Worm (Caenorhabditis elegans): ENCODE measurements around the gene ttr-54.
A peak's percentile ranks its signal among the peaks of the same experiment; 100 is the strongest.

Gene ttr-54

DNA sequence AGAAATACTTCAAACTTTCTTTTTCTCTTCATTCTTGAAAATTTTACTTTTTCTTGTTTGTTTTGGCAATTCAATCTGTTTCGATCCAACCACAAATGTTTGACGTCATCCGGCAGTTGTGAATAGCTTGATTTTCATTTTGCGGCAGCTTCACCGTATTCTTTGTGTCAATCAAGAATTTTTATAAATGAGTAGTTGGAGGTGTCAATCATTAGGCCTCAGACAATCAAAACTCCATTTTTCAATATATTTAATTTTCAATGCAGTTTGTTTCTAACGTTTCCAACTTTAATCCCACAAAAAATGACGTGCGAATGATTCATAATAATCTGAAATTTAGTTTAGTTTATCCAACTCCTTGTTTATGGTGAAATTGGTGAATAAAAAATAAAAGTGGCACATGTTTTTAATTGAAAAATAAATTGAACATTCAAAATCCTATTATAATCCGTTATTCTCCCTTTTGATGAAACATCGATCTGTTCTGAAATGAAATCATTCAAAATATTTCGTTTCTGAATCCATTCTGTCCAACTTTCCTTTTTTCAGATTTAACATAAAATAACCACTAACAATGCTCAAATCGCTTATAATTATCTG is 2.0 kb downstream of the ttr-54 start, which contains the start of gene ttr-53:
Gene ttr-53, plus strand, starts transcription at position 550 of the 600 bp plus-strand sequence.
- peak; percentile 87 to 90 for TF ChIP-seq let-607 (tag; optimal IDR thresholded peaks at IDR 0.05)
- TF ChIP-seq nhr-80 (tag; optimal IDR thresholded peaks at IDR 0.05), result peak; percentile 6
- no peak for TF ChIP-seq ztf-3 (GFP tag; optimal IDR thresholded peaks at IDR 0.05)

- no peak for TF ChIP-seq ekl-4 (GFP tag; IDR thresholded peaks at IDR 0.05)
- no peak for TF ChIP-seq nhr-179 (tag; optimal IDR thresholded peaks at IDR 0.05)
- no peak for TF ChIP-seq madf-10 (tag; optimal IDR thresholded peaks at IDR 0.05)
- no peak for TF ChIP-seq rpc-1 (optimal IDR thresholded peaks at IDR 0.05)
- no peak for TF ChIP-seq rpc-1 (tag; optimal IDR thresholded peaks at IDR 0.05)
- no peak for TF ChIP-seq athp-1 (tag; optimal IDR thresholded peaks at IDR 0.05)
- no peak for TF ChIP-seq snpc-3.4 (tag; optimal IDR thresholded peaks at IDR 0.05)
- TF ChIP-seq somi-1 (GFP tag; optimal IDR thresholded peaks at IDR 0.05), result no peak
- no peak for TF ChIP-seq gei-17 (GFP tag; optimal IDR thresholded peaks at IDR 0.05)
- no peak for TF ChIP-seq F23B12.7 (tag; optimal IDR thresholded peaks at IDR 0.05; ENCODE audit: insufficient read depth)
- TF ChIP-seq cebp-2 (GFP tag; IDR thresholded peaks at IDR 0.05), result no peak
These were observed 6.1 kb downstream of the ttr-54 start, which contains the start of gene pps-1 for ce11 chrIV:10161706-10162105. Gene pps-1 (plus strand): TSS chrIV:10162006.

- TF ChIP-seq snpc-4 (GFP tag; optimal IDR thresholded peaks at IDR 0.05) (no peak), snpc-4 (tag; optimal IDR thresholded peaks at IDR 0.05) (peak in 1 of 4 experiments; percentile 0), hmg-1.2 (GFP tag; IDR thresholded peaks at IDR 0.05) (peak; percentile 6; the same call in 1 of the 2 replicates), ztf-28 (GFP tag; IDR thresholded peaks at IDR 0.05) (no peak), madf-6 (GFP tag; IDR thresholded peaks at IDR 0.05) (peak; percentile 27; the same call in 1 of the 2 replicates), him-1 (tag; optimal IDR thresholded peaks at IDR 0.05) (peak; percentile 93)
These were observed 8.5 kb downstream of the ttr-54 start for ce11 chrIV:10164086-10164485.

- no peak for TF ChIP-seq cebp-1 (GFP tag; IDR thresholded peaks at IDR 0.05)
- peak; percentile 52 for TF ChIP-seq cebp-1 (tag; optimal IDR thresholded peaks at IDR 0.05)
- no peak for TF ChIP-seq athp-1 (tag; optimal IDR thresholded peaks at IDR 0.05)
These were observed 15.2 kb downstream of the ttr-54 start for ce11 chrIV:10170808-10171207.

- TF ChIP-seq rcor-1 (GFP tag; IDR thresholded peaks at IDR 0.05) (no peak), C06A6.2 (GFP tag; conservative IDR thresholded peaks at IDR 0.05) (no peak)
These were observed 18.8 kb downstream of the ttr-54 start, which contains the start of gene pxf-1 for ce11 chrIV:10174328-10174727. Gene pxf-1 (minus strand): TSS chrIV:10174341.

DNA sequence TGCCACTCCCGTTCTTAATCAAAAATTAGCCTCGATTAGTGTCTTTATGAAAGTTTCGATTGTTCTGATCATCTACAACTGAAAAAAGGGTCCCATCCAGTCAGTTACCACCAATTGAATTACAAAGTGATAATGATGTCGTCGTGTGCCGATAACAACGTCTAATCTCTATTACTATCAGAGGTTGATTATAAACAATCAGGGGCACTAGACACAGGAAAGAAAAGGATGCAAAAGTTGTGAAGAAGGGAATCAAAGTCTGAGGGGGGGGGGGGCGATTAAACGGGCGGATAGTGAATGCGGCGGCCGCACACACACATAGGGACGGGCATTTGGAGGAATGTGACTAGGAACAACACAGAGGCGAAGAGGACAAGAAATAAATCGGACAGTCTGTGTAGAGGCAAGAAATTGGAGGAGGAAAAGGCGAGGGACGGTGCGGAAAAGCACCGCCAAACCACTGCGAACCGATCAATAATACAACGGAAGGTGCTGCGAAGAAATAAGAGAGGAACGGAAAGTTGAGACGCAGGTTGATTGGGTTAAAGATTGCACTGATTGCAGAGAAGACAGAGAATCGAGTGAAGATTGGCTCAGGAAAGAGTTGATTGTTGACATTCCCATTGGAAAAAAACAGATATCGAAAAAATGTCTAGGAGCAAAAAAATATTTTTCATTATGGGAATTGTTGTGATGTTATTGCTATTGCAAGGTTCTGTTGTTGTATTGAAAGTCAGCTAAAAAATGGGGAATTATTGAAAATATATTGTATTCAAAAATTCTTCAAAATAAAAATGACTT is 19.6 kb downstream of the ttr-54 start:
- TF ChIP-seq lsl-1 (GFP tag; optimal IDR thresholded peaks at IDR 0.05), result no peak
- no peak for TF ChIP-seq F39B2.1 (GFP tag; IDR thresholded peaks at IDR 0.05)
- no peak for TF ChIP-seq die-1 (tag; optimal IDR thresholded peaks at IDR 0.05)
- no peak for TF ChIP-seq F55B11.4 (tag; optimal IDR thresholded peaks at IDR 0.05; ENCODE audit: borderline replicate concordance, insufficient read depth)
- TF ChIP-seq hmg-1.2 (GFP tag; IDR thresholded peaks at IDR 0.05), result peak; percentile 10; the same call in 1 of the 2 replicates
- no peak for TF ChIP-seq hrde-1 (tag; optimal IDR thresholded peaks at IDR 0.05; ENCODE audit: borderline replicate concordance)
- 0 out of 2 replicates have a peak, but pooled peaks have one; percentile 15 for TF ChIP-seq dox-1 (GFP tag; IDR thresholded peaks at IDR 0.05)
- no peak for TF ChIP-seq egrh-3 (GFP tag; IDR thresholded peaks at IDR 0.05)
- TF ChIP-seq ceh-40 (GFP tag; IDR thresholded peaks at IDR 0.05), result no peak
- TF ChIP-seq ceh-100 (GFP tag; IDR thresholded peaks at IDR 0.05), result no peak
- TF ChIP-seq nhr-120 (GFP tag; IDR thresholded peaks at IDR 0.05), result no peak
- no peak for TF ChIP-seq athp-1 (tag; optimal IDR thresholded peaks at IDR 0.05)
- peak; percentile 87 for TF ChIP-seq zfh-2 (GFP tag; conservative IDR thresholded peaks at IDR 0.05)
- no peak for TF ChIP-seq Y56A3A.18 (GFP tag; IDR thresholded peaks at IDR 0.05)
- no peak for TF ChIP-seq nhr-179 (tag; optimal IDR thresholded peaks at IDR 0.05)
- TF ChIP-seq nfya-1 (tag; optimal IDR thresholded peaks at IDR 0.05; ENCODE audit: borderline replicate concordance, insufficient read depth), result no peak
- TF ChIP-seq unc-62 (GFP tag; optimal IDR thresholded peaks at IDR 0.05), result no peak

Measured in whole organism, young adult.